Fruit fly (Drosophila melanogaster): Measurements from ENCODE around the gene yin.

The yin gene

DNA sequence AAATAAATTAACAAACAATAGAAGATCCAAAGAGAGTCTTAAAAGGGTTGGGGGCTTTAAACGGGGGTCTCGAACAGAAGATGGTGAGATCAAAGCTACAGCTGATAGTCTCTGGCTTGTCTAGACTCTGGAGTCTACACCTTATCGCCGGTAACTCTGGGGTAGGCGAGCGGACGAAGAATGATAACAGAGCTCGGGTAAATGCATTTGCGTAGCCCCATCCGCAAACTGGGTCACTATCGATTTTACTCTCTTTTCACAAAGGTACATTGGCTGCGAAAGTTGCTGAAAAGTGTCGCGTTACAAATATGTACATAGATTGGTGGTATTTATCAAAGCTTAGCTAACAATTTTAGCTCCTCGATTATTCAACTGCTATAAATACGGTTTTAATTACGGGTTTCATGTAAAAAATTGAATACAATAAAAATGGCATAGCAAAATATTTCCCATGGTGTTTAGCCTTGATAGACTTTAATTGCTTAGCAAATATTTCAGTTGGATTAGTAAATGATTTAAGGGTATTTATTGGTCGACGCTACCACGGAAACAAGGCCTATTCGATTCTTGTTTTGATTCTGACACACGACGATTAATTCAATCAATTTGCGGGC lies 4.8 kb downstream of the yin start:
- TF ChIP-seq h (optimal IDR thresholded peaks at IDR 0.05) (no peak), insv (optimal IDR thresholded peaks at IDR 0.05) (no peak), ttk (optimal IDR thresholded peaks at IDR 0.05) (no peak), psq (optimal IDR thresholded peaks at IDR 0.05) (no peak), Sin3A (optimal IDR thresholded peaks at IDR 0.05) (no peak), Myc (optimal IDR thresholded peaks at IDR 0.05) (no peak)

DNA sequence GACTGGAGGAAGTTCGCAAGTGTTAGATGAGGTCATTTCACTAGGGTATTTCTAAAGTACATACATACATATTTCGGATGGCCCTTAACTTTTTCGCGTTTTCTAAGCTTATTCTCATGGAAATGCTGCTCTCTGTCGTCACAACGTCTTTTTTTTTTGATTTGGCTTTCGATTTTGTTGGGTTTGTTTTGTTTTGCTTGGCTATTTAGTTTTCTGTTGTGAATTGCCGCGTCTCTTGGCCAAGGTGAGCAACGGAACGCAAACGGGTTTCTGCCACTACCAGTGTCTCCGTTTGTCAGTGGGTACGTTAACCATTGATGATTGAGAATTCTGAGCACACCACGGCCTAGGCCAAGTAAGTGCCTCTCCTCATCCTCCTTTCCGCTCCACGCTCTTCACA lies 5.6 kb downstream of the yin start:
- TF ChIP-seq insv (optimal IDR thresholded peaks at IDR 0.05) (no peak), psq (optimal IDR thresholded peaks at IDR 0.05) (no peak), Sin3A (optimal IDR thresholded peaks at IDR 0.05) (no peak), ttk (optimal IDR thresholded peaks at IDR 0.05) (no peak), h (optimal IDR thresholded peaks at IDR 0.05) (no peak), Myc (optimal IDR thresholded peaks at IDR 0.05) (no peak)

DNA sequence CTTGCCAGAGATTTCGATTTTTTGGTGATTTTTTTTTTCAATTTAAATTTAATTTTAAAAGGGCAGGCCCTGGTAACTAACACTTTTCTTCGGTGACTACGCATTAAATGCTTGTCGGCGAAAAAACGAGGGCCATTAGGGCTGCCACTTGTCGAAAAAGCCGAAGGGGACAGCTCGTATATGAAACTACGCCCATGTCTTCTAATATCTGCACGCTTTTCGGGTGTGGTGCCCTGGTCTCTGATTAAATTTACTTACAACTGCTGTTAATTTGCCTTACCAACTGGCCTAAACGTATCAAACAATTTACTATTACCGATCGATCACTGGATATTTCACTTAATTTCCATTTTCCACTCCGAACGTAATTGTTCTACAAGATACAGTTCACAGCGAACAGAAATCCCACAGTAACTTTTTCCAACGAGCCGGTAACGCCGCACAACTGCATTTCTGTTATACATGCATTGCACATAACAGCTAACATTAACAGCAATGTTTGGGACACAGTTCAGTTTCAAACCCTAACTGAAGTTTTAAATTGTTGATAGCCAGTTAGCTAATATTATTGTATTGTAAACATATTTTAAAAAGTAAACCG lies 9.3 kb downstream of the yin start:
- TF ChIP-seq insv (optimal IDR thresholded peaks at IDR 0.05) (no peak), ttk (optimal IDR thresholded peaks at IDR 0.05) (no peak), h (optimal IDR thresholded peaks at IDR 0.05) (no peak)

DNA sequence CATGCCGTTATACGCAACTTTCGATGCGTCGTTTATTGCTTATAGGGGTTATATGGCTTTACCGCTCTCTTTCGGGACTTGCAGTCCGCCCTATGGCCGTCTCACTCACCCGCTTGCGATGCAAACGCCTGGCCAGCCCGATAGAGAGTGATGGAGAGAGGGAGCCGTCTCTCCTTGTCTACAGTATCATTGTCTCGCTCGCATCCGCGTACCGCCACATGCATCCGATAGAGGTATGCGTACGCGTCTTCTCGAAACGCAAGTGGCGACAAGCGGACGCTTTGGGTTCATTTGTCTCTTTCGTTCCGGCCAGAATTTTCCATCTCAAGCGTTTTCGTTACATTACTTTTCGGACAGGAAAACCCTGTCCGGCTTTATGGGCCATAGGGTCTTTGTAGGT lies 10.6 kb downstream of the yin start:
- TF ChIP-seq insv (optimal IDR thresholded peaks at IDR 0.05) = no peak

DNA sequence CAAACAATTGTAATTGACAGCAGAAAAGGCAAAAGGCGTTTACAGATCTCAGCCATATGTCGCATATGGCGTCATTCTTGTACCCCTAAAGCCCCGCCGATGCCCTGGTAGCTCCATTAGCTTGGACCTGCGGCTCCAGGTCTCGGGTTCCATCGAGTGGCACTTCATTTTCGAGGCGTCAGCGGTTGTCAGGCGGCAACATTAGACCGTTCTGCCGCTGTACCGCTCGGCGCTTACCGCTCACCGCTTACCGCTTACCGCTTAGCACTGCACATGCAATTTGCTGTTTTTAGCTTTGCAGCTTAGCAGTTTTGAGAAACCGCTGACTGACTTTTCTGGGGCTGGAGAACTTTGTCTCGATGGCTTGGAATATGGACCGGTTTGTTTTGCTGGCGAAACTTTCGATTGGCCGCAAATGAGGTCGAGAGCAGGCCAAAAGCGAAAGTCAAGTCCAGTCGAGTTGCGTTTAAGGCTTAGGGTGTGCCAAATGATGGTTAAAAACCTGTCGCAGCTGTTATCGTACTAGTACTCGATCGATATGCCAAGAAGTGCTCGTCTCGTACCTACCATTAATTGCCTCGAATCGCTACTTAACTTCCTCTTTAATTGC lies 22.2 kb downstream of the yin start:
- no peak for TF ChIP-seq Myc (optimal IDR thresholded peaks at IDR 0.05)
- no peak for TF ChIP-seq insv (optimal IDR thresholded peaks at IDR 0.05)
- no peak for TF ChIP-seq ttk (optimal IDR thresholded peaks at IDR 0.05)
- TF ChIP-seq Sin3A (optimal IDR thresholded peaks at IDR 0.05) = no peak
- TF ChIP-seq h (optimal IDR thresholded peaks at IDR 0.05) = no peak
- no peak for TF ChIP-seq psq (optimal IDR thresholded peaks at IDR 0.05)

DNA sequence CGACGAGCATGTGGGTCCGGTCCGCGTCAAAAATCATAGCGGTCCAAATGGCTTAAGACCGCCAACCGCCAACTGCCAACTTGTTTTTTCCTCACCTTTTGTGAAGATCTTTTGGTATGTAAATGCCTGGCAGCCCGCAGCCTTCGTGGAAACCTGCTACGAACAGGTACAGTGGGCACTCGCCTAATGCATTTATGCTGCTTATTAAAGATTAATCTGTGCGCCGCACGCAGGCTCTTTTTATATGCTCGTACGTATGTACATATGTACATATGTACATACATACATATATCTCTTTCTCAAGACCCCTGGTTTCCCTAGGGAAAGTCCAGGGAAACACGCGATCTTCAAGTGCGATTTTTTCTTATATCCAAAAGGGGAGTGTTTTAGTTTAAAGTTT lies 25.3 kb downstream of the yin start:
- TF ChIP-seq h (optimal IDR thresholded peaks at IDR 0.05) (no peak), Sin3A (optimal IDR thresholded peaks at IDR 0.05) (no peak), ttk (optimal IDR thresholded peaks at IDR 0.05) (no peak), insv (optimal IDR thresholded peaks at IDR 0.05) (no peak), psq (optimal IDR thresholded peaks at IDR 0.05) (no peak), Myc (optimal IDR thresholded peaks at IDR 0.05) (no peak)

DNA sequence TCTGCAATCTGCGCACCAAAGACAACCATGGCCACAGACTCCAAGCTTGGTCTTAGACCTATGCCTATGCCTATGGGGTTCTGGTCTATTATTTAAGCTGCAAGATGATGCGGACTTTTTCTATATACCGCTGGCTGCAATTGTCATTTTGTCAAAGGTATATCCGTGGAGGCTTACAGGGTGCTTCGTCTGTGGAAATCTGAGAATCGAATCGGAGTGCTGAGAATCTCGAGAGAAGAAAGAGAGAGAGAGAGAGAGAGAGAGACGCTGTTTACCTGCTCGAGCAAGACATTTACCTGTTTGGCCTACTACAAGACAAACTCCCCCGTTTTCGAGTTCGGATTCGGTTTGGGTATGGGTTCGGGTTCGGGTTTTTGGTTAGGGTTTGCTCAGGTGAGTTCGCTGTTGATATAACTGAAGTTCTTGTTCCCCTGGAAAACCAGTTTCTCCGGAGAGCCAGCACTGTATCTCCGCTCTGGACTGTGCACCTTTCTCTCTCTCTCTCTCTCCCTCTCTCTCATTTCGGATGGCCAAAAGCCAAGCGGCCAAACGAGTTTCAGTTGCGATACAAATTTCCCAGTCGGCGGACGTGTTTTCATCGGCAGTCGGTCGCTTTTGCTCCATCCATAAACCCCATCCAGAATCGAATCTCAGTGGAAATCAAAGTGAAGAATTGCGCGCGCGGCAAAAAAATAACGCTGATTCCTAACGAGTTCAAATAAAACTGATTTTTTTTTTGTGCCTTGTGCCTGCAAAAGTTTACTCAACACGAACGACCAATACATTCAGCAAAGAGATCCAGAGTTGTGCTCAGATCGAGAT lies 26.2 kb downstream of the yin start:
- no peak for TF ChIP-seq Sin3A (optimal IDR thresholded peaks at IDR 0.05)
- TF ChIP-seq ttk (optimal IDR thresholded peaks at IDR 0.05) = no peak
- TF ChIP-seq Myc (optimal IDR thresholded peaks at IDR 0.05) = no peak
- TF ChIP-seq psq (optimal IDR thresholded peaks at IDR 0.05) = no peak
- TF ChIP-seq h (optimal IDR thresholded peaks at IDR 0.05) = no peak
- no peak for TF ChIP-seq insv (optimal IDR thresholded peaks at IDR 0.05)

DNA sequence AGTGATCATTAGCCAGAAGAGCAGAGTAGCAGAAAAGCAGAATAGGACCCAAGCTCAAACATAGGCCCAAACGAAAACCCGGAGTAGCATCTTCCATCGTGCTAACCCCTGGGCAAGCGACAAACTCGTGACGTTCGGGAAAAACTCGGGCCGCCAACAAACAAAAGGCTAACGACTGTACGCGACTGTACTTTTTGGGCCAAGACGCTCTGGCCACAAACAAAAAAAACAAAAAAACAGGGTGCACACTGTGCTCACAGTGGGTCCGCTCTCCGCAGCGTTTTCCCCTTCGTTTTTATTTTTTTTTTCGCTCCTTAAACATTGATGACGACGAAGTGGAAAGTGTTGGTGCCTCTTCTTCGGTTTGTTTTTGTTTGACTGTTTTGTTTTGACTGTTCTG lies 28.8 kb downstream of the yin start:
- no peak for TF ChIP-seq psq (optimal IDR thresholded peaks at IDR 0.05)
- TF ChIP-seq h (optimal IDR thresholded peaks at IDR 0.05) = no peak

DNA sequence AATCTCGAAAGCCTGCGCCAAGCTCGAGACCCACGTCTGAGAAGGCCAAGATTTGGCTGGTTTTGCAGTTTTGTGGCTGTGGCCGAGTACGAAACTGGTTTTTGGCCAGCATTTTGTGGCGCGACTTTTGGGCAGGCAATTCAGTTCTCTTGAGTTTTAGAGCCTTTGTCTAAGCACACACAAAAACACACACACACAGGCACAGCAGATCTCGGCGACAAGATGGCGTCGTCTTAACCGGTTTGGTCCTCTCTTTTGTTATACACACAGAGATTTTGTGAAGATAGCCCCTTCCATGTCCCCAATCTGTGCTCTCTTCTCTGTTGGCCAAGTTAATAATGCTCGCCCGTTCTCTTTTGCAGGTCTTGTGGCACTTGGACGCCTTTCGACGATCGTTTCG lies 30.8 kb downstream of the yin start:
- no peak for TF ChIP-seq insv (optimal IDR thresholded peaks at IDR 0.05)
- no peak for TF ChIP-seq ttk (optimal IDR thresholded peaks at IDR 0.05)
- no peak for TF ChIP-seq Sin3A (optimal IDR thresholded peaks at IDR 0.05)
- TF ChIP-seq Myc (optimal IDR thresholded peaks at IDR 0.05) = no peak
- TF ChIP-seq h (optimal IDR thresholded peaks at IDR 0.05) = no peak
- TF ChIP-seq psq (optimal IDR thresholded peaks at IDR 0.05) = no peak

DNA sequence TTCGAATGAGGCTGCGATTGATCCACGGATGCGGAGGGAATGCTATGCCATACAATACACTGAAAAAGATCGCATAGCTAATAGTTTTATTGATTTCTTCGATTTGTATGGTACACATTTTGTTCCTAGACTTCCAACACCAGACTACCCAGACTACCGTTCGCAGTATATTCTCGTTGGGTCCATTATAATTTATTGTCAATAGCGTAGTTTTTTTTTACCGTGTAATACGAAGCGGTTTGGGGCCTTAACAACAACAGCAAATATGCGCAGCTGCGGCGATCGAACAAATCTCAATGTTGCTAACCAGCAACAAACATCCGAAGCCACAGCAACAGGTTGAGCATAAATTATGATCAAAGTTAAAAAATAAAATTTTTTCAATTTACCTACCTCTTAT lies 33.1 kb downstream of the yin start:
- TF ChIP-seq psq (optimal IDR thresholded peaks at IDR 0.05) (no peak), Sin3A (optimal IDR thresholded peaks at IDR 0.05) (no peak), insv (optimal IDR thresholded peaks at IDR 0.05) (no peak), ttk (optimal IDR thresholded peaks at IDR 0.05) (no peak)

DNA sequence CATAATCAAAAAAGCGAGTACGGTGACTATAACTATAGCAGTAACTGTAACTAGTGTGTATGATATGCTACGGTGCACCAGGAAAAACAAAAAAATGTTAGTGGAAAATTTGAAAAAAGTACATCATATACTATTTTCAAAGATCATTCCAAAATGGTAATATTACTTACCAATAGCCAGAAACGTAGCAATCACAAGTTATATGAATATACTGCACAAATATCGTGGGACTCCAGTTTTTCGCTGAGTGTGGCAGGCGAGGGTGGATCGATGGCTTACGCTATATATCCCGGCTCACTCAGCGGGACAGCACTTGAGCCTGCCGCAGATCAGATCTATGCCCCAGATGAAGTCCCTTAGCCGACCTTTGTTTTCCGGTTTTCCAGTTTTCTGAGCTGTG lies 34.1 kb downstream of the yin start:
- TF ChIP-seq insv (optimal IDR thresholded peaks at IDR 0.05) (no peak), h (optimal IDR thresholded peaks at IDR 0.05) (no peak), Sin3A (optimal IDR thresholded peaks at IDR 0.05) (no peak), Myc (optimal IDR thresholded peaks at IDR 0.05) (no peak), psq (optimal IDR thresholded peaks at IDR 0.05) (no peak), ttk (optimal IDR thresholded peaks at IDR 0.05) (no peak)

DNA sequence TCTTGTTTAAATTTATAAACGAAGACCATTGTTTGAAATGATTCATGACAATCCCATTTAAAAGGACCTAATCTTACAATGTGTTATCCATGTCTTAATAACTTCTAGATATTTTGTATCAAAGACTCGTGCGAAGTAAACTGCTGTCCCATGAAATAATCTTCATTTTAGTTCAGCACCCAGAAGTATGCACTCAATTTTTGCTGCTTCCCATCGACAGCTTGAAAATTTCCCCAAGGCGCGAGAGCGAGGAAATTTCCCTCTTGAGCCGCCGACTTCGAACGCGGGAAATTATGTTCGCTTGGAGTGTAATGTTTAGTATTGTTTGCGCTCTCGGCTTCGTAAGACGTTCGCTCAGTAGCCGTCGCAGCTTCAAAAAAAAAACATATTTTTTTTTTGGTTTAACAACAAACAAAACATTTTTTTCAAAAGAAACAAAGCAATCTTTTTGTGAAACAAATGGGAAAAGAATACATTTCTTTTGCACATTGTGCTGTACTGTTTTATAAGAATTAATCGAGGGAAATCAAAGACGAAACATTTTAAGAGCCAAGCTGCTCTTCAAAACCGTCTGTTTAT lies 35.9 kb downstream of the yin start:
- no peak for TF ChIP-seq h (optimal IDR thresholded peaks at IDR 0.05)

Data from Kc167 (cell line).